Worm (Caenorhabditis elegans) whole organism, L4 larva: ENCODE measurements around the gene rabr-4.

Experiments
- lin-13 ChIP-seq: fragments of 150-350 bp; optimal IDR thresholded peaks from 2 replicates; lab custom pipeline; 2014; ENCODE audit warnings: missing biosample characterization, missing genetic modification reagents, missing genetic modification characterization
- lin-15B ChIP-seq: fragments of 150-350 bp; sonication (generic microtip); optimal IDR thresholded peaks from 3 replicates; lab custom pipeline; 2014; ENCODE audit warnings: missing biosample characterization, missing genetic modification characterization
- lir-3 ChIP-seq: sonication (generic microtip); optimal IDR thresholded peaks from 2 replicates; lab custom pipeline; 2016; ENCODE audit warnings: mild to moderate bottlenecking, missing genetic modification characterization, missing compliant biosample characterization
- ztf-11 ChIP-seq: fragments of 150-350 bp; optimal IDR thresholded peaks from 2 replicates; lab custom pipeline; 2014; ENCODE audit warnings: missing biosample characterization, missing genetic modification characterization

DNA sequence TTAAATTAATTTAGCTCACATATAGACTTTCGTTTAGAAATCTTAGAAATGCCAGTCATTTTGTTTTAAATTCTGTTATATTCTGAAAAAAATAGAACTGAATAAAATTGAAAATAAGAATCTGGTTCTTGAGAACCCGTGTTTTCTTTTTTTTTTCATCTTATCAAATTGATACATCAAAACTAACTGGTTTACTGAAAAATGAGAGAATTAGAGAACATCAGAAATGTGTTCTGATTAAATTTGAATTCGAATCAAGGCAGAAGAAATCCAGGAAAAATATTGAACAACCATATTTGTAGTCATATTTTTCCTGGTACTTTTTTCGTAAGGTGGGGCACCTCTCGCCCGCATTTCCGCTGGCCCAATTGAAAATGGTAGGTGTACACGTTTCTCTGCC lies 23.8 kb downstream of the rabr-4 start, which contains the start of gene F11A5.15:
- TF ChIP-seq ztf-11 (tag; lab: Kevin White, UChicago) (no peak), lir-3 (tag; lab: Kevin White, UChicago) (no peak), lin-15B (no peak), lin-13 (GFP tag; lab: Kevin White, UChicago) (no peak)
